Worm (Caenorhabditis elegans): ENCODE data around the gene sulp-4.

sulp-4 gene

ce11 chrV:11887988-11888499 lies 12.9 kb downstream of the sulp-4 start, which contains the start of gene adh-1:
Gene adh-1, plus strand, starts transcription at chrV:11888248.
- TF ChIP-seq unc-62 (GFP tag; optimal IDR thresholded peaks at IDR 0.05) (no peak), ztf-4 (tag; optimal IDR thresholded peaks at IDR 0.05) (peak; percentile 56), lsy-2 (tag; optimal IDR thresholded peaks at IDR 0.05) (peak; percentile 48 to 82), unc-86 (tag; optimal IDR thresholded peaks at IDR 0.05) (no peak), fos-1 (tag; optimal IDR thresholded peaks at IDR 0.05) (no peak), ceh-8 (GFP tag; optimal IDR thresholded peaks at IDR 0.05) (no peak), sox-4 (tag; optimal IDR thresholded peaks at IDR 0.05) (peak; percentile 57), xbp-1 (tag; optimal IDR thresholded peaks at IDR 0.05) (peak; percentile 61), blmp-1 (tag; optimal IDR thresholded peaks at IDR 0.05) (peak; percentile 89), nhr-90 (tag; optimal IDR thresholded peaks at IDR 0.05; ENCODE audit: poor library complexity) (peak; percentile 75), hlh-17 (GFP tag; optimal IDR thresholded peaks at IDR 0.05; ENCODE audit: borderline replicate concordance) (no peak), tlp-1 (tag; optimal IDR thresholded peaks at IDR 0.05) (no peak), fkh-8 (tag; optimal IDR thresholded peaks at IDR 0.05) (no peak), snpc-4 (tag; optimal IDR thresholded peaks at IDR 0.05) (peak; percentile 30), pax-3 (tag; optimal IDR thresholded peaks at IDR 0.05) (peak; percentile 56), swsn-7 (tag; optimal IDR thresholded peaks at IDR 0.05) (peak; percentile 56), nhr-12 (tag; optimal IDR thresholded peaks at IDR 0.05) (no peak), ama-1 (optimal IDR thresholded peaks at IDR 0.05) (peak; percentile 95), dpl-1 (GFP tag; optimal IDR thresholded peaks at IDR 0.05) (peak; percentile 4 to 50 (median 8)), efl-1 (optimal IDR thresholded peaks at IDR 0.05) (peak; percentile 23 to 46), efl-1 (GFP tag; optimal IDR thresholded peaks at IDR 0.05 in 1 of 2) (peak in 1 of 2 experiments; percentile 95), unc-130 (tag; optimal IDR thresholded peaks at IDR 0.05) (peak; percentile 67), snu-23 (GFP tag; optimal IDR thresholded peaks at IDR 0.05) (peak; percentile 82), lin-13 (GFP tag; optimal IDR thresholded peaks at IDR 0.05) (peak; percentile 62), nhr-85 (tag) (peak; percentile 94), pqm-1 (tag; optimal IDR thresholded peaks at IDR 0.05) (no peak), C04F5.9 (tag; optimal IDR thresholded peaks at IDR 0.05) (peak; percentile 1), pag-3 (tag; optimal IDR thresholded peaks at IDR 0.05; ENCODE audit: borderline replicate concordance, insufficient read depth) (peak; percentile 47), tbx-2 (tag; optimal IDR thresholded peaks at IDR 0.05) (peak; percentile 88), ztf-11 (tag; optimal IDR thresholded peaks at IDR 0.05) (peak in 1 of 2 experiments; percentile 8), ces-1 (GFP tag; optimal IDR thresholded peaks at IDR 0.05) (no peak), mef-2 (tag; optimal IDR thresholded peaks at IDR 0.05) (no peak), nhr-76 (tag; optimal IDR thresholded peaks at IDR 0.05) (no peak), nhr-20 (tag; optimal IDR thresholded peaks at IDR 0.05) (peak; percentile 97), zag-1 (tag; optimal IDR thresholded peaks at IDR 0.05) (no peak), alr-1 (tag; optimal IDR thresholded peaks at IDR 0.05; ENCODE audit: borderline replicate concordance) (no peak), grh-1 (GFP tag; IDR thresholded peaks at IDR 0.05) (no peak), lin-15B (tag; optimal IDR thresholded peaks at IDR 0.05) (no peak), nhr-28 (tag; optimal IDR thresholded peaks at IDR 0.05) (no peak), vab-15 (tag; optimal IDR thresholded peaks at IDR 0.05) (no peak), C16A3.4 (tag; optimal IDR thresholded peaks at IDR 0.05) (peak; percentile 76), mab-9 (GFP tag; IDR thresholded peaks at IDR 0.05) (no peak), fkh-4 (tag; optimal IDR thresholded peaks at IDR 0.05; ENCODE audit: borderline replicate concordance) (no peak), nhr-47 (tag; optimal IDR thresholded peaks at IDR 0.05) (peak; percentile 77), ets-5 (GFP tag; IDR thresholded peaks at IDR 0.05) (no peak), lin-35 (GFP tag; optimal IDR thresholded peaks at IDR 0.05) (peak; percentile 37 to 68), F16B12.6 (tag; optimal IDR thresholded peaks at IDR 0.05) (no peak), unc-30 (tag; optimal IDR thresholded peaks at IDR 0.05) (no peak), skn-1 (tag; optimal IDR thresholded peaks at IDR 0.05) (peak; percentile 37), dsc-1 (tag; optimal IDR thresholded peaks at IDR 0.05) (no peak), efl-3 (GFP tag; optimal IDR thresholded peaks at IDR 0.05) (no peak), Y116A8C.19 (tag; optimal IDR thresholded peaks at IDR 0.05; ENCODE audit: borderline replicate concordance) (no peak), ceh-82 (tag; optimal IDR thresholded peaks at IDR 0.05) (peak in 1 of 3 experiments; percentile 14), nhr-71 (tag; optimal IDR thresholded peaks at IDR 0.05) (peak; percentile 97)

Measured in whole organism, L1 larva.